Worm (Caenorhabditis elegans) whole organism, L4 larva: ENCODE measurements around the gene C51E3.6.

Source experiments
- aly-2 ChIP-seq: sonication (generic microtip); optimal IDR thresholded peaks from 2 replicates; lab custom pipeline; 2018; ENCODE audit warnings: missing biosample characterization, missing genetic modification characterization
- ama-1 ChIP-seq: fragments of 150-350 bp; optimal IDR thresholded peaks from 2 replicates; lab custom pipeline; 2014; ENCODE audit warnings: inconsistent platforms, mixed read lengths
- ces-1 ChIP-seq: fragments of 150-350 bp; sonication (generic microtip); optimal IDR thresholded peaks from 4 replicates; lab custom pipeline; 2014; ENCODE audit warnings: missing biosample characterization, missing genetic modification reagents, missing genetic modification characterization
- lin-38 ChIP-seq: fragments of 200-800 bp; sonication (Bioruptor generic); IDR thresholded peaks from 2 replicates; pipeline ENCODE4 v1.3.6; 2022; ENCODE audit warnings: missing genetic modification reagents, missing genetic modification characterization, missing compliant biosample characterization
- mxl-2 ChIP-seq: fragments of 200-800 bp; sonication (Bioruptor generic); conservative IDR thresholded peaks from 2 replicates; pipeline ENCODE4 v1.3.6; 2022; ENCODE audit warnings: missing genetic modification reagents, missing genetic modification characterization, missing compliant biosample characterization
- php-3 ChIP-seq: fragments of 200-800 bp; sonication (Bioruptor generic); IDR thresholded peaks from 2 replicates; pipeline ENCODE4 v1.3.6; 2022; ENCODE audit warnings: missing genetic modification reagents, missing genetic modification characterization, missing compliant biosample characterization
- unc-130 ChIP-seq: sonication (generic microtip); optimal IDR thresholded peaks from 2 replicates; lab custom pipeline; 2016; ENCODE audit warnings: missing genetic modification reagents, missing genetic modification characterization, missing compliant biosample characterization
- unc-39 ChIP-seq: sonication (generic microtip); optimal IDR thresholded peaks from 2 replicates; lab custom pipeline; 2017; ENCODE audit warnings: missing biosample characterization, missing genetic modification characterization
- zag-1 ChIP-seq: fragments of 150-350 bp; optimal IDR thresholded peaks from 2 replicates; lab custom pipeline; 2014; ENCODE audit warnings: missing biosample characterization, missing genetic modification characterization
- zfp-3 ChIP-seq: fragments of 200-800 bp; sonication (Bioruptor generic); conservative IDR thresholded peaks from 2 replicates; pipeline ENCODE4 v1.3.6; 2022; ENCODE audit warnings: missing genetic modification reagents, missing genetic modification characterization, missing compliant biosample characterization
- zip-11 ChIP-seq: fragments of 200-800 bp; sonication (Bioruptor generic); IDR thresholded peaks from 2 replicates; pipeline ENCODE4 v1.3.6; 2022; ENCODE audit warnings: missing genetic modification characterization, missing compliant biosample characterization

DNA sequence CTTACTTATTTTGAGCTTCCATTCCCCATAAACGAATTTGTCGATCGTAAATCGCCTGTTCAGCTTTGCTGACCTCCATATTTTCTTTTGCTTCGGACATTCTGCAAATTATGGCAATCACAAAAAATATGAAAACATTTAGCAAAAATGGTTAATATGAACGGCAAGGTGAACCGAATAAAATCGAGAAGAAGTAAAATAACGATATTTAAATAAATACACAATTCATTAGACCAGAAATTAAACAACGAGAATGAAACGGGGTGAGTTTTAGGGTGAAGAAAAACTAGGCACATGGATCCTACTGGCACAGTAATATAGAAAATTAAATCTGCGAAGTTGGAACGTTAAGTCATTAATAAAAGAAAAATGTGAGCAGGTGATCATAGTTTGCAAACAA, 36.1 kb downstream of the C51E3.6 start, which contains the start of gene aos-1:
- TF ChIP-seq unc-130 (GFP tag; lab: Kevin White, UChicago) (no peak), php-3 (GFP tag; lab: Robert Waterston, UW) (no peak), ces-1 (GFP tag; lab: Kevin White, UChicago) (no peak), zfp-3 (GFP tag; lab: Robert Waterston, UW) (no peak), ama-1 (lab: Kevin White, UChicago) (no peak), zip-11 (GFP tag; lab: Robert Waterston, UW) (no peak), aly-2 (tag; lab: Kevin White, UChicago) (no peak), unc-39 (tag; lab: Kevin White, UChicago) (no peak), zag-1 (no peak), mxl-2 (GFP tag; lab: Robert Waterston, UW) (no peak), lin-38 (GFP tag; lab: Robert Waterston, UW) (no peak)
